Fruit fly (Drosophila melanogaster): ENCODE results near the gene CG33928.
A peak's percentile ranks its signal among the peaks of the same experiment; 100 is the strongest.

The CG33928 gene

DNA sequence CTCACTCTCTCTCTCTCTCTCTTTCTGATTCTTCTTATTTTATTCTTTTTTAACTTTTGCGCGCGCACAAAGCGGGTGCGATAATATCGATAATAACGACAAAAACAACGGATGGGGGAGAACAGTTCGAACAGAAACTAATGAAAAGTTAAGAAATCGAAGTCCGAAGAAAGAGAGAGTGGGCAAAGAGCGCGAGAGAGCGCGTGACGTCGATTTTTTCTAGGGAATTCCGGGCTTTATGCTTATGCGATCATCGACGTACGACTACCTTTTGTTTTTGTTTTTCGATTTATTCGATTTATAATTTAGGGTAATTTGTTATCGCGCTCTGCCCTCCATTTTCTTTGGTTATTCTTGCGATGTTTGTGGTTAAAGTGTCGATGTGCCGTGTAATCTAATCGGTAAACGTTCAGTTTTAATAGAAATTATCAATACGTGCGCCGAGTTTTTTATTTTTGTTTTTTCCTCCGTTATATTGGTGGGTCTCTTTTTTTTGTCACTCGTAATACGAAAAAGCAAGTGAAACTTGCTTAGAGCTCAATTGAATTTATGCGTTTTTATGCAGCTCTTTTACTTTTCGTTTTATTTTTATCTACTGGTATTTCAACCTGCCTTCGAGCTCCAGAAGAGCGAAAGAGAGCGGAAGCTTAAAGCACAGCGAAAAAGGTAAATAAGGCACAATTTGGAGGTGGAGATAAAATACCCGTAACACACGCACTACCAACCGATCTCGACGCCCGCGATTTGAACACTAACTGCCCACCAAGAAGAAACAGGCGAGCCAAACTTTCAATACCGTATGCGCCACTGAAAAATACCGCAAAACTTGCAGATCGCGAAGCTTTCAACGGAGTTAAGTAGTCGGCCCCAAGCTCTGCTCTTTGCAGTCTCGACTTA lies 13.5 kb upstream of the CG33928 start, which contains the start of gene dl (continued):
- peak; percentile 28 for TF ChIP-seq topi (GFP tag; optimal IDR thresholded peaks at IDR 0.05)
- TF ChIP-seq CG4318 (GFP tag; optimal IDR thresholded peaks at IDR 0.05), result peak; percentile 65
- TF ChIP-seq Eip75B (GFP tag; optimal IDR thresholded peaks at IDR 0.05), result peak; percentile 45
- TF ChIP-seq Smox (GFP tag; optimal IDR thresholded peaks at IDR 0.05), result peak; percentile 49
- no peak for TF ChIP-seq Hr38 (GFP tag; optimal IDR thresholded peaks at IDR 0.05)
- TF ChIP-seq CG32006 (GFP tag; optimal IDR thresholded peaks at IDR 0.05), result peak; percentile 91
- peak; percentile 78 for TF ChIP-seq Hr4 (GFP tag; optimal IDR thresholded peaks at IDR 0.05)
- peak; percentile 42 for TF ChIP-seq spab (GFP tag; optimal IDR thresholded peaks at IDR 0.05)
- peak; percentile 36 for TF ChIP-seq acj6 (GFP tag; optimal IDR thresholded peaks at IDR 0.05)
- no peak for TF ChIP-seq fd85E (GFP tag; optimal IDR thresholded peaks at IDR 0.05)
- peak; percentile 81 for TF ChIP-seq CG8119 (GFP tag; IDR thresholded peaks at IDR 0.05)
- peak; percentile 89 for TF ChIP-seq Eip78C (GFP tag)
- TF ChIP-seq CG6163 (GFP tag; IDR thresholded peaks at IDR 0.05), result no peak; the same call in 1 of the 3 replicates
- no peak for TF ChIP-seq CG8319 (GFP tag; optimal IDR thresholded peaks at IDR 0.05)
- no peak for TF ChIP-seq Gug (GFP tag; IDR thresholded peaks at IDR 0.05)
- TF ChIP-seq CG6792 (GFP tag; optimal IDR thresholded peaks at IDR 0.05), result peak; percentile 34
- peak; percentile 11 for TF ChIP-seq CG8632 (GFP tag; optimal IDR thresholded peaks at IDR 0.05)
- peak; percentile 37 for TF ChIP-seq cyc (GFP tag; optimal IDR thresholded peaks at IDR 0.05)
- peak; percentile 58 for TF ChIP-seq CG1621 (tag; optimal IDR thresholded peaks at IDR 0.05)
- TF ChIP-seq fd59A (GFP tag; optimal IDR thresholded peaks at IDR 0.05), result no peak
- TF ChIP-seq Ets21C (GFP tag; optimal IDR thresholded peaks at IDR 0.05), result no peak
- TF ChIP-seq esn (GFP tag; optimal IDR thresholded peaks at IDR 0.05), result peak; percentile 36
- TF ChIP-seq CG11762 (GFP tag; optimal IDR thresholded peaks at IDR 0.05; ENCODE audit: insufficient read depth), result peak; percentile 33
- TF ChIP-seq Sox102F (GFP tag; optimal IDR thresholded peaks at IDR 0.05), result peak; percentile 9
- TF ChIP-seq ss (GFP tag; optimal IDR thresholded peaks at IDR 0.05), result peak in 1 of 2 experiments; percentile 58
- TF ChIP-seq CG15336 (GFP tag; IDR thresholded peaks at IDR 0.05), result peak; percentile 70
- peak; percentile 4 for TF ChIP-seq dsx (GFP tag; optimal IDR thresholded peaks at IDR 0.05; ENCODE audit: poor library complexity, severe bottlenecking)
- peak; percentile 12 for TF ChIP-seq CG7368 (GFP tag; optimal IDR thresholded peaks at IDR 0.05)
- peak; percentile 65 for TF ChIP-seq net (GFP tag; optimal IDR thresholded peaks at IDR 0.05)
- TF ChIP-seq dac (GFP tag; optimal IDR thresholded peaks at IDR 0.05), result peak; percentile 68
- TF ChIP-seq CG3919 (GFP tag; optimal IDR thresholded peaks at IDR 0.05), result peak; percentile 43
- peak; percentile 9 for TF ChIP-seq Blimp-1 (GFP tag; optimal IDR thresholded peaks at IDR 0.05)
- TF ChIP-seq CG16779 (tag; optimal IDR thresholded peaks at IDR 0.05), result no peak
- TF ChIP-seq CG6276 (GFP tag; optimal IDR thresholded peaks at IDR 0.05), result peak; percentile 75
- TF ChIP-seq CG6808 (GFP tag; optimal IDR thresholded peaks at IDR 0.05), result peak; percentile 46
- peak; percentile 25 for TF ChIP-seq achi (GFP tag; optimal IDR thresholded peaks at IDR 0.05)
- TF ChIP-seq CG10631 (GFP tag; optimal IDR thresholded peaks at IDR 0.05), result peak; percentile 36
- no peak for TF ChIP-seq CG6854 (GFP tag; optimal IDR thresholded peaks at IDR 0.05)

DNA sequence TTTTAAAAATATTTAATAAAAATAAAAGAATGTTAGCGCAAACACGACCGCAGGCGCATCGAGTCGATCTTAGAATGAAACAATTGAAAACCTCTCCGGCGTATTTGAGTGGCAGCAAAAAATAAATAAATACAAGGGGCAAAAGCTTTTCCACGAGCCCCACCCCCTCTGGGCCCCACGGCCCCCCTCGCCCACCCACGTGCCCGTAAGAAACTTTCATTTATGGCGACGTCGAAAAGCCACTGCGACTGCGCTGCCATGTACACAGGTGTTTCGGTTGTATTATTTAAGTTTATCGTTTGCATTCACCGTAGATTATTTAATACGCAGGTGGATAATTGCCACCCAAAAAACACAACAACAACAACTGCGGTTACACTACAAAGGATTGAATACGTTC lies 12.0 kb upstream of the CG33928 start:
- TF ChIP-seq vri (GFP tag; optimal IDR thresholded peaks at IDR 0.05), result peak; percentile 30
- no peak for TF ChIP-seq dac (GFP tag; optimal IDR thresholded peaks at IDR 0.05)
- peak; percentile 74 for TF ChIP-seq fkh (GFP tag; optimal IDR thresholded peaks at IDR 0.05)
- TF ChIP-seq CG8319 (GFP tag; optimal IDR thresholded peaks at IDR 0.05), result no peak
- TF ChIP-seq CG15336 (GFP tag; IDR thresholded peaks at IDR 0.05), result 0 out of 2 replicates have a peak, but pooled peaks have one; percentile 9
